Worm (Caenorhabditis elegans) whole organism, early embryonic: ENCODE data around the gene Y39A3B.1.

ENCODE experiments used
- F13C5.2 ChIP-seq: sonication (generic microtip); optimal IDR thresholded peaks from 2 replicates; lab custom pipeline; 2017; ENCODE audit warnings: mild to moderate bottlenecking, missing genetic modification characterization, inconsistent platforms, missing compliant biosample characterization
- ama-1 ChIP-seq: fragments of 150-350 bp; optimal IDR thresholded peaks from 2 replicates; lab custom pipeline; 2014
- pes-1 ChIP-seq: fragments of 200-800 bp; sonication (Bioruptor generic); IDR thresholded peaks from 2 replicates; pipeline ENCODE4 v1.3.6; 2022; ENCODE audit warnings: missing genetic modification reagents, missing genetic modification characterization, missing compliant biosample characterization

- TF ChIP-seq F13C5.2 (no peak), ama-1 (lab: Kevin White, UChicago) (no peak), pes-1 (GFP tag; lab: Robert Waterston, UW) (no peak)
Observed at ce11 chrIII:1984860-1985259, 21.0 kb upstream of the Y39A3B.1 start, which contains the start of gene Y39A3B.7.
